Worm (Caenorhabditis elegans) whole organism, late embryonic: ENCODE measurements around the gene C33B4.2.

Experiments
- C08G9.2 ChIP-seq: sonication (generic microtip); optimal IDR thresholded peaks from 2 replicates; lab custom pipeline; 2016; ENCODE audit warnings: mild to moderate bottlenecking, missing genetic modification characterization, moderate library complexity, missing compliant biosample characterization
- C38D4.7 ChIP-seq: fragments of 200-800 bp; sonication (Bioruptor generic); optimal IDR thresholded peaks from 2 replicates; lab custom pipeline; 2018; ENCODE audit warnings: mild to moderate bottlenecking, missing genetic modification characterization, moderate library complexity, missing compliant biosample characterization
- F13H6.1 ChIP-seq: sonication (generic microtip); optimal IDR thresholded peaks from 2 replicates; lab custom pipeline; 2016; ENCODE audit warnings: missing genetic modification characterization, missing compliant biosample characterization
- K02D7.2 ChIP-seq: sonication (generic microtip); optimal IDR thresholded peaks from 2 replicates; lab custom pipeline; 2017; ENCODE audit warnings: mild to moderate bottlenecking, missing genetic modification characterization, missing compliant biosample characterization
- T23F11.4 ChIP-seq: fragments of 200-800 bp; sonication (Bioruptor generic); optimal IDR thresholded peaks from 2 replicates; lab custom pipeline; 2018; ENCODE audit warnings: mild to moderate bottlenecking, missing genetic modification characterization, missing compliant biosample characterization
- ceh-14 ChIP-seq: sonication (generic microtip); optimal IDR thresholded peaks from 2 replicates; lab custom pipeline; 2016; ENCODE audit warnings: missing genotype, missing genetic modification characterization, missing compliant biosample characterization
- ceh-2 ChIP-seq: sonication (generic microtip); optimal IDR thresholded peaks from 2 replicates; lab custom pipeline; 2016; ENCODE audit warnings: missing genotype, missing genetic modification characterization, missing compliant biosample characterization
- ceh-24 ChIP-seq: sonication (generic microtip); optimal IDR thresholded peaks from 2 replicates; lab custom pipeline; 2016; ENCODE audit warnings: mild to moderate bottlenecking, missing genetic modification characterization, missing compliant biosample characterization
- ceh-30 ChIP-seq: fragments of 150-350 bp; optimal IDR thresholded peaks from 2 replicates; lab custom pipeline; 2014; ENCODE audit warnings: missing biosample characterization, missing genetic modification characterization
- ceh-34 ChIP-seq: sonication (generic microtip); optimal IDR thresholded peaks from 2 replicates; lab custom pipeline; 2016; ENCODE audit warnings: mild to moderate bottlenecking, missing genetic modification characterization, missing compliant biosample characterization
- ceh-48 ChIP-seq: sonication (generic microtip); optimal IDR thresholded peaks from 2 replicates; lab custom pipeline; 2016; ENCODE audit warnings: missing genetic modification characterization, inconsistent platforms, missing compliant biosample characterization
- dmd-4 ChIP-seq: sonication (generic microtip); optimal IDR thresholded peaks from 2 replicates; lab custom pipeline; 2016; ENCODE audit warnings: borderline replicate concordance, missing genetic modification characterization, missing compliant biosample characterization
- elt-2 ChIP-seq: sonication (generic microtip); optimal IDR thresholded peaks from 2 replicates; lab custom pipeline; 2016; ENCODE audit warnings: missing genetic modification reagents, missing genetic modification characterization, missing compliant biosample characterization
- elt-4 ChIP-seq: sonication (generic microtip); optimal IDR thresholded peaks from 2 replicates; lab custom pipeline; 2016; ENCODE audit warnings: missing genetic modification characterization, missing compliant biosample characterization
- ets-4 ChIP-seq: sonication (generic microtip); optimal IDR thresholded peaks from 2 replicates; lab custom pipeline; 2016; ENCODE audit warnings: missing genetic modification characterization, missing compliant biosample characterization
- fkh-6 ChIP-seq: sonication (generic microtip); optimal IDR thresholded peaks from 2 replicates; lab custom pipeline; 2016; ENCODE audit warnings: missing genetic modification characterization, missing compliant biosample characterization
- hlh-15 ChIP-seq: sonication (generic microtip); optimal IDR thresholded peaks from 2 replicates; lab custom pipeline; 2016; ENCODE audit warnings: missing genetic modification characterization, missing compliant biosample characterization
- hlh-8 ChIP-seq: sonication (generic microtip); optimal IDR thresholded peaks from 2 replicates; lab custom pipeline; 2016; ENCODE audit warnings: missing genotype, missing genetic modification characterization, missing compliant biosample characterization
- lim-6 ChIP-seq: sonication (generic microtip); optimal IDR thresholded peaks from 2 replicates; lab custom pipeline; 2016; ENCODE audit warnings: missing genetic modification characterization, missing compliant biosample characterization
- lin-11 ChIP-seq: fragments of 200-800 bp; sonication (Bioruptor generic); optimal IDR thresholded peaks from 2 replicates; lab custom pipeline; 2018; ENCODE audit warnings: mild to moderate bottlenecking, missing genetic modification characterization, missing compliant biosample characterization
- madf-2 ChIP-seq: sonication (generic microtip); optimal IDR thresholded peaks from 2 replicates; lab custom pipeline; 2017; ENCODE audit warnings: missing genetic modification characterization, missing compliant biosample characterization
- mec-3 ChIP-seq: sonication (generic microtip); optimal IDR thresholded peaks from 2 replicates; lab custom pipeline; 2016; ENCODE audit warnings: borderline replicate concordance, missing genetic modification characterization, missing compliant biosample characterization
- nfya-1 ChIP-seq: sonication (generic microtip); optimal IDR thresholded peaks from 2 replicates; lab custom pipeline; 2017; ENCODE audit warnings: missing genetic modification characterization, mild to moderate bottlenecking, missing compliant biosample characterization, antibody characterized with exemption, moderate library complexity
- nhr-11 ChIP-seq: fragments of 150-350 bp; optimal IDR thresholded peaks from 2 replicates; lab custom pipeline; 2014; ENCODE audit warnings: missing biosample characterization, missing genetic modification characterization
- nhr-232 ChIP-seq: sonication (generic microtip); optimal IDR thresholded peaks from 2 replicates; lab custom pipeline; 2016; ENCODE audit warnings: missing genetic modification characterization, missing compliant biosample characterization
- pat-9 ChIP-seq: fragments of 200-800 bp; sonication (Bioruptor generic); optimal IDR thresholded peaks from 2 replicates; lab custom pipeline; 2018; ENCODE audit warnings: mild to moderate bottlenecking, missing genetic modification characterization, moderate library complexity, missing compliant biosample characterization
- pax-1 ChIP-seq: fragments of 150-350 bp; optimal IDR thresholded peaks from 2 replicates; lab custom pipeline; 2014; ENCODE audit warnings: missing biosample characterization, missing genetic modification characterization
- pha-2 ChIP-seq: sonication (generic microtip); optimal IDR thresholded peaks from 2 replicates; lab custom pipeline; 2017; ENCODE audit warnings: mild to moderate bottlenecking, missing genetic modification characterization, missing compliant biosample characterization
- pqm-1 ChIP-seq: sonication (generic microtip); optimal IDR thresholded peaks from 2 replicates; lab custom pipeline; 2016; ENCODE audit warnings: missing genetic modification characterization, missing compliant biosample characterization
- rnt-1 ChIP-seq: sonication (generic microtip); optimal IDR thresholded peaks from 2 replicates; lab custom pipeline; 2016; ENCODE audit warnings: missing genetic modification characterization, missing compliant biosample characterization
- sdc-2 ChIP-seq: sonication (generic microtip); optimal IDR thresholded peaks from 2 replicates; lab custom pipeline; 2016; ENCODE audit warnings: missing genotype, missing genetic modification characterization, missing compliant biosample characterization
- syd-9 ChIP-seq: sonication (generic microtip); optimal IDR thresholded peaks from 2 replicates; lab custom pipeline; 2016; ENCODE audit warnings: mild to moderate bottlenecking, missing genetic modification characterization, moderate library complexity, missing compliant biosample characterization
- tbx-2 ChIP-seq: sonication (generic microtip); optimal IDR thresholded peaks from 2 replicates; lab custom pipeline; 2016; ENCODE audit warnings: missing genetic modification characterization, missing compliant biosample characterization
- ttx-3 ChIP-seq: sonication (generic microtip); optimal IDR thresholded peaks from 2 replicates; lab custom pipeline; 2016; ENCODE audit warnings: missing genetic modification reagents, missing genetic modification characterization, missing compliant biosample characterization
- unc-55 ChIP-seq: sonication (generic microtip); optimal IDR thresholded peaks from 2 replicates; lab custom pipeline; 2017; ENCODE audit warnings: missing biosample characterization, missing genetic modification reagents, missing genetic modification characterization
- zip-5 ChIP-seq: sonication (generic microtip); optimal IDR thresholded peaks from 2 replicates; lab custom pipeline; 2016; ENCODE audit warnings: missing genetic modification characterization, missing compliant biosample characterization
- ztf-16 ChIP-seq: sonication (generic microtip); optimal IDR thresholded peaks from 2 replicates; lab custom pipeline; 2017; ENCODE audit warnings: missing genetic modification characterization, missing compliant biosample characterization

Gene C33B4.2

DNA sequence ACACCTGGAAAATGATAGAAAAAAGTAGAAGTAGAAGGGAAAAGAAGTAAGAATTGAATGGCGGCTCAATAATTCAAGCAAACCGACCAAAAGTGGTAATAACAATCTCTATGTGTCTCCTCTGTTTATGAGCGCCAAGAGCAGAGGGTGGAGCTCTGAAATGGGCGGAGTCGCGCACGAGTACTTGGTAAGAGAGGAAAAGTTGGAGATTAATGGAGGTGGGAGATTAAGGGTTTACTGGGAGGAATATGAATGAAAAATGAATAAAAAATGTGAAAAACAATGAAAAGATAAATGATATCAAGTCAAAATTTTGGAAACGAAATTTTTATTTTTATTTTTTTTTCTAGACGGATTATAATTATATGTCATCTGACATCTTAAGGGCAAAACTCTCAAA is 5.8 kb upstream of the C33B4.2 start:
- TF ChIP-seq madf-2 (tag; lab: Kevin White, UChicago) (no peak), fkh-6 (no peak), ceh-2 (no peak), zip-5 (no peak), tbx-2 (tag; lab: Kevin White, UChicago) (no peak), rnt-1 (tag; lab: Kevin White, UChicago) (no peak), elt-2 (no peak), lim-6 (tag; lab: Kevin White, UChicago) (no peak), nhr-232 (no peak), pat-9 (tag; lab: Kevin White, UChicago) (no peak), pha-2 (tag; lab: Kevin White, UChicago) (no peak), mec-3 (tag; lab: Kevin White, UChicago) (no peak), nhr-11 (tag; lab: Kevin White, UChicago) (no peak), ceh-48 (tag; lab: Kevin White, UChicago) (no peak), ztf-16 (tag; lab: Kevin White, UChicago) (no peak), nfya-1 (tag; lab: Kevin White, UChicago) (no peak), syd-9 (tag; lab: Kevin White, UChicago) (no peak), hlh-15 (tag; lab: Kevin White, UChicago) (no peak), C08G9.2 (tag; lab: Kevin White, UChicago) (no peak), ets-4 (tag; lab: Kevin White, UChicago) (no peak)

DNA sequence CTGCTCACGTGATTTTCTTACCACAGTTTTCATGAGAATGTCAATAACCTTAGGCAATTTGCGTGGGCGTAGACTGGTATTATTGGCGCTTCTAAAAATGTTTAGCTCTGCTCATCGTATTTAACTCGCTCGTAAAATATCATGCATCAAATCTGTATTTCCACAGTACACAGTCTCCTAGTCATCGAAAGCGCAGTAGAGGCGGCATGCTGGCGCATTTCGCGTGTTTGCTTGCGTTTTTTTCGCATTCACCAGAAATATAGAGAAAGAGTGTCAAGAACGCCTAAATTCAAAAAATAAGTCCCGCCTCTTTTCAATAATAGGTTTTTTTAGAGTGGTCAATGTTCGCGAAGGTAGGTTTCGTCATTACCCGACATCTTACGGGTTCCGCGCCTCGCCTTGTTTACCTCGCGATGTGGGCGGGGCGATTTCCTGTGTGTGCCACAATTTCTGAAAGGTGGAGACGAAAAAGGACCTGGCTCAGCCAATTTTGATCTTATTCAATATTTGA is 4.7 kb upstream of the C33B4.2 start:
- TF ChIP-seq ceh-24 (no peak), lin-11 (tag; lab: Kevin White, UChicago) (no peak)

DNA sequence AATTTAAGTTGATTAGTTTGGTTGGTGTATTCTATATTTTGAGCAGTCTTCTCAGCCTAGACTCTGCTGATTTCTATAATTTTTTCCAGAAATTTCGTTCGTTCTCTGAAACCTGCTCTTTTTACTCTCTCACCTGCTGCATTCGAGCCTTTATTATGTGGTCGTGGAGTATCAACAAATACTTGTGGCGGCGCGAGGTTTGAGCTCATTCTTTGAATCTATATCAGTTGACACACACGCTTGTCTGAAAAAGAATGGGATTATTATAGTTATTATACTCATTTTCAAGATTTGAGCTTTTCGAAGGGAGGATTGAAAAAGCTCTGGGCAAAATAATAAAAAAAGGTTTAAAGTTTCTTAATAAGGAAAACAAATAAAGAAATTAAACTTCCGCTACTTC is 4.1 kb upstream of the C33B4.2 start:
- TF ChIP-seq tbx-2 (tag; lab: Kevin White, UChicago) (no peak), ceh-34 (no peak), K02D7.2 (tag; lab: Kevin White, UChicago) (no peak), syd-9 (tag; lab: Kevin White, UChicago) (no peak), elt-4 (no peak), unc-55 (GFP tag; lab: Kevin White, UChicago) (no peak), C38D4.7 (no peak), ceh-30 (tag; lab: Kevin White, UChicago) (no peak), pqm-1 (no peak), hlh-8 (tag; lab: Kevin White, UChicago) (no peak), F13H6.1 (tag; lab: Kevin White, UChicago) (no peak), dmd-4 (tag; lab: Kevin White, UChicago) (no peak), T23F11.4 (no peak), hlh-15 (tag; lab: Kevin White, UChicago) (no peak)

DNA sequence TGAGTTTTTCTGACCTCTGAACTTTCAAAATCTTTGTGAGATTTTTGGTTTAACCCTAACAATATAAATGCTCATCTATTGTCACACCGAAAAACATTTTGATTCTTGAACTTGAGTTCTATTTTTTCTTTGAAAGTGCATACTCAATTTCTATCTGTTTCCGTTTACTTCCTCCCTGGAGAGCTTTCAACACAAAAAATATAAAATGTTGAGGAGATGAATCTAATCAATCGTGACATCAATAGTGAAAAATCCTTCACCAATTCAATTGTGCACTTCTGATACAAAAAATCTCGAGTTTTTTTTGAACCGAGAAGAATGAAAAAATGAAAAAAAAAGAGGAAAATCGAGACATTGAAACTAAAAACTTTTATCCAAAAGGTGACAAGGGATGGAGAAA is 10.2 kb downstream of the C33B4.2 start:
- TF ChIP-seq pax-1 (tag; lab: Kevin White, UChicago) (no peak), ttx-3 (tag; lab: Kevin White, UChicago) (no peak), syd-9 (tag; lab: Kevin White, UChicago) (no peak), sdc-2 (tag; lab: Kevin White, UChicago) (no peak), pat-9 (tag; lab: Kevin White, UChicago) (no peak), ceh-14 (tag; lab: Kevin White, UChicago) (no peak)
